Worm (Caenorhabditis elegans): ENCODE data around the gene chd-3.

- TF ChIP-seq flt-1 (GFP tag; IDR thresholded peaks at IDR 0.05) (peak; percentile 85), ztf-23 (GFP tag; IDR thresholded peaks at IDR 0.05) (peak; percentile 77)
Measured at ce11 chrX:12843530-12843929, 8.9 kb downstream of the chd-3 start.

Measured in whole organism, midembryonic.